Worm (Caenorhabditis elegans) whole organism, L4/young adult: ENCODE data around the gene alx-1.

Experiments used
- W03F9.2 ChIP-seq: fragments of 150-350 bp; optimal IDR thresholded peaks from 2 replicates; lab custom pipeline; 2014; ENCODE audit warnings: missing biosample characterization, missing genetic modification characterization
- dao-5 ChIP-seq: sonication (generic microtip); optimal IDR thresholded peaks from 2 replicates; lab custom pipeline; 2016; ENCODE audit warnings: missing genotype, missing genetic modification characterization, moderate library complexity, missing compliant biosample characterization

DNA sequence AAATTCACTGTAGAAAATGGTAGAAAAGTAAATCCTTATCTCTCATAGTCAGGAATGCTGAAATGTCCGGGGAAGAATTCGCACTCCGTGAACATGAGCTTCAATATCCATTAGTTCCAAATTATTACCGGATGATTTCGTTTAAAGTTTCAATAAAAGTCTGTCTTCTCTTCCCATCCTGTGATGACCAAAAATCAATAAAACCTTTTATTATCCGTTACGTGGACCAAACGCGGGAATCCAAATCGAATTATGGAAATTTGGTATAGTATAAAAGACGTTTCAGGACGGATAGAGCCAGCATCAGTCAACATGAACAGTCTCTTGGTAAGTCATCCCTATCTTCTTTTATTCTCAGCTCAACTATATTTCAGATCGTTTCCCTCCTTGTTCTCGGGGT, 47.1 kb downstream of the alx-1 start, which contains the start of gene C05B5.11:
- TF ChIP-seq dao-5 (tag; lab: Kevin White, UChicago) (no peak), W03F9.2 (tag; lab: Kevin White, UChicago) (no peak)
